Worm (Caenorhabditis elegans) whole organism, L3 larva: ENCODE measurements around the gene C25E10.5.

Experiments used
- ceh-28 ChIP-seq: fragments of 150-350 bp; optimal IDR thresholded peaks from 2 replicates; lab custom pipeline; 2014; ENCODE audit warnings: missing biosample characterization, missing genetic modification reagents, missing genetic modification characterization
- ceh-82 ChIP-seq: fragments of 150-350 bp; optimal IDR thresholded peaks from 2 replicates; lab custom pipeline; 2014; ENCODE audit warnings: missing biosample characterization, missing genetic modification characterization
- daf-12 ChIP-seq: fragments of 150-350 bp; optimal IDR thresholded peaks from 2 replicates; lab custom pipeline; 2014; ENCODE audit warnings: missing biosample characterization, missing genetic modification reagents, missing genetic modification characterization
- elt-1 ChIP-seq: fragments of 150-350 bp; optimal IDR thresholded peaks from 2 replicates; lab custom pipeline; 2014; ENCODE audit warnings: missing biosample characterization, missing genetic modification characterization
- elt-2 ChIP-seq: sonication (generic microtip); optimal IDR thresholded peaks from 2 replicates; lab custom pipeline; 2016; ENCODE audit warnings: missing genetic modification reagents, mild to moderate bottlenecking, missing genetic modification characterization, missing compliant biosample characterization
- eor-1 ChIP-seq, 2 experiments: fragments of 150-350 bp; optimal IDR thresholded peaks; 2 replicates each; lab custom pipeline; 2014 to 2018; ENCODE audit warnings: missing biosample characterization in 2 of 2, missing genetic modification characterization in 2 of 2
- fkh-2 ChIP-seq: fragments of 150-350 bp; optimal IDR thresholded peaks from 2 replicates; lab custom pipeline; 2014; ENCODE audit warnings: missing biosample characterization, missing genetic modification reagents, missing genetic modification characterization
- fos-1 ChIP-seq: fragments of 150-350 bp; optimal IDR thresholded peaks from 2 replicates; lab custom pipeline; 2014; ENCODE audit warnings: missing biosample characterization, missing genetic modification characterization
- hmg-11 ChIP-seq: sonication (generic microtip); optimal IDR thresholded peaks from 2 replicates; lab custom pipeline; 2016; ENCODE audit warnings: missing genetic modification characterization, missing compliant biosample characterization
- jun-1 ChIP-seq: fragments of 150-350 bp; optimal IDR thresholded peaks from 2 replicates; lab custom pipeline; 2014; ENCODE audit warnings: missing biosample characterization, missing genetic modification reagents, missing genetic modification characterization
- lin-15B ChIP-seq: fragments of 150-350 bp; optimal IDR thresholded peaks from 2 replicates; lab custom pipeline; 2014; ENCODE audit warnings: missing biosample characterization, missing genetic modification characterization
- mdl-1 ChIP-seq: fragments of 150-350 bp; optimal IDR thresholded peaks from 2 replicates; lab custom pipeline; 2014; ENCODE audit warnings: missing biosample characterization, missing genetic modification characterization
- nfya-1 ChIP-seq: sonication (generic microtip); optimal IDR thresholded peaks from 2 replicates; lab custom pipeline; 2017; ENCODE audit warnings: missing genetic modification characterization, mild to moderate bottlenecking, missing compliant biosample characterization, antibody characterized with exemption, moderate library complexity; ENCODE audit not compliant: insufficient read depth
- nhr-43 ChIP-seq: sonication (generic microtip); optimal IDR thresholded peaks from 2 replicates; lab custom pipeline; 2016; ENCODE audit warnings: mild to moderate bottlenecking, missing genetic modification characterization, missing compliant biosample characterization; ENCODE audit not compliant: poor library complexity, severe bottlenecking
- nhr-76 ChIP-seq: fragments of 150-350 bp; sonication (generic microtip); optimal IDR thresholded peaks from 5 replicates; lab custom pipeline; 2014; ENCODE audit warnings: missing biosample characterization, missing genetic modification characterization
- nhr-77 ChIP-seq: fragments of 150-350 bp; optimal IDR thresholded peaks from 2 replicates; lab custom pipeline; 2014; ENCODE audit warnings: missing biosample characterization, missing genetic modification characterization
- pha-4 ChIP-seq: fragments of 150-350 bp; optimal IDR thresholded peaks from 2 replicates; lab custom pipeline; 2014; ENCODE audit warnings: missing biosample characterization, missing genetic modification reagents, missing genetic modification characterization
- pqm-1 ChIP-seq: fragments of 150-350 bp; optimal IDR thresholded peaks from 2 replicates; lab custom pipeline; 2017; ENCODE audit warnings: missing biosample characterization, missing genetic modification characterization, inconsistent platforms
- sea-2 ChIP-seq: fragments of 150-350 bp; sonication (generic microtip); optimal IDR thresholded peaks from 4 replicates; lab custom pipeline; 2014; ENCODE audit warnings: missing biosample characterization, missing genetic modification reagents, missing genetic modification characterization
- skn-1 ChIP-seq: fragments of 150-350 bp; optimal IDR thresholded peaks from 2 replicates; lab custom pipeline; 2014; ENCODE audit warnings: missing biosample characterization, missing genetic modification characterization
- tbx-2 ChIP-seq: sonication (generic microtip); optimal IDR thresholded peaks from 2 replicates; lab custom pipeline; 2016; ENCODE audit warnings: mild to moderate bottlenecking, missing genetic modification characterization, missing compliant biosample characterization
- unc-62 ChIP-seq: fragments of 150-350 bp; sonication (generic microtip); optimal IDR thresholded peaks from 4 replicates; lab custom pipeline; 2014; ENCODE audit warnings: missing biosample characterization, missing genetic modification reagents, missing genetic modification characterization
- zag-1 ChIP-seq: fragments of 150-350 bp; optimal IDR thresholded peaks from 2 replicates; lab custom pipeline; 2014; ENCODE audit warnings: missing biosample characterization, missing genetic modification characterization
- ztf-11 ChIP-seq: fragments of 150-350 bp; optimal IDR thresholded peaks from 2 replicates; lab custom pipeline; 2014; ENCODE audit warnings: missing biosample characterization, missing genetic modification characterization

Gene C25E10.5

ce11 chrV:9079965-9080432 is 49.7 kb downstream of the C25E10.5 start:
- TF ChIP-seq nhr-76 (tag; lab: Kevin White, UChicago) (no peak), pqm-1 (tag; lab: Kevin White, UChicago) (peak; percentile 93), unc-62 (GFP tag; lab: Kevin White, UChicago) (no peak), ceh-28 (tag; lab: Kevin White, UChicago) (no peak), elt-2 (tag; lab: Kevin White, UChicago) (peak; percentile 99), jun-1 (tag; lab: Kevin White, UChicago) (peak; percentile 68), pha-4 (peak; percentile 62)

- TF ChIP-seq fos-1 (tag; lab: Kevin White, UChicago) (no peak), elt-1 (tag; lab: Kevin White, UChicago) (no peak), tbx-2 (tag; lab: Kevin White, UChicago) (no peak), elt-2 (tag; lab: Kevin White, UChicago) (peak; percentile 67), ceh-28 (tag; lab: Kevin White, UChicago) (no peak), jun-1 (tag; lab: Kevin White, UChicago) (peak; percentile 2), mdl-1 (no peak), lin-15B (tag; lab: Kevin White, UChicago) (no peak), skn-1 (tag; lab: Kevin White, UChicago) (no peak), nfya-1 (peak; percentile 38), pha-4 (peak; percentile 75), ceh-82 (no peak), sea-2 (GFP tag; lab: Kevin White, UChicago) (no peak), nhr-77 (tag; lab: Kevin White, UChicago) (no peak), fkh-2 (tag; lab: Kevin White, UChicago) (no peak), pqm-1 (tag; lab: Kevin White, UChicago) (peak; percentile 80), eor-1 (tag; optimal IDR thresholded peaks at IDR 0.05; lab: Kevin White, UChicago) (no peak), nhr-43 (tag; lab: Kevin White, UChicago) (no peak), hmg-11 (tag; lab: Kevin White, UChicago) (no peak), daf-12 (tag; lab: Kevin White, UChicago) (no peak), zag-1 (tag; lab: Kevin White, UChicago) (no peak), ztf-11 (no peak)
Measured at ce11 chrV:9081410-9081809, 51.1 kb downstream of the C25E10.5 start.
